Worm (Caenorhabditis elegans): ENCODE results near the gene Y46G5A.39.

DNA sequence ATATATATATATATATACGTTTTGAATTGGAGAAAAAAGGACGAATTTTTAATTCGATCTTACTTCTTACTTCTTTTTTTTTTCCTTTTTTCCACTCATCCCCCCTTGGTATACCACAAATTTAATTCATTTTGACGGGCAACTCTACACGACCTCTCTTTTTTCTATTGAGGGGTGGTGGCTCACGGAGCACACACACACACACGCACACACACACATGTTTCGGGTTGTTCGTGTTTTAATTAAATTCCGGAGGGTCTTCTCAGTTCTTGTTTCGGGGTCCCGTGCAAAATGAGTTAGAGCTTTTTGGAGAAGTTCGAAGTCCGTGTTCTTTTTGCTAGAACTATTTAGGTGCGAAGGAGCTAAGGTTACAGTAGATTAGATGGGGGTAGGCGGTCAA, 42.1 kb downstream of the Y46G5A.39 start:
- no peak for TF ChIP-seq nhr-27 (tag; optimal IDR thresholded peaks at IDR 0.05)
- no peak for TF ChIP-seq hmg-1.2 (GFP tag; IDR thresholded peaks at IDR 0.05)
- TF ChIP-seq sptf-2 (GFP tag; optimal IDR thresholded peaks at IDR 0.05), result no peak

All from whole organism, young adult.